Fruit fly (Drosophila melanogaster) whole organism, embryonic: ENCODE data around the gene GstD4.

Experiments
- Atf3 ChIP-seq: fragments of 200-800 bp; sonication (Bioruptor generic); optimal IDR thresholded peaks from 3 replicates; lab custom pipeline; 2016; ENCODE audit warnings: missing biosample characterization, missing genetic modification characterization
- CG10274 ChIP-seq: fragments of 200-800 bp; sonication (Bioruptor generic); optimal IDR thresholded peaks from 3 replicates; lab custom pipeline; 2017; ENCODE audit warnings: missing biosample characterization, mild to moderate bottlenecking, missing genetic modification characterization
- CG12071 ChIP-seq: fragments of 200-800 bp; sonication (Bioruptor generic); optimal IDR thresholded peaks from 3 replicates; lab custom pipeline; 2018; ENCODE audit warnings: missing biosample characterization, mild to moderate bottlenecking, missing genetic modification characterization
- CG13287 ChIP-seq: fragments of 200-800 bp; sonication (Bioruptor generic); IDR thresholded peaks from 2 replicates; pipeline ENCODE4 v1.3.6; 2022; ENCODE audit warnings: missing biosample characterization, missing genetic modification characterization; ENCODE audit not compliant: partially characterized antibody
- CG14014 ChIP-seq: fragments of 200-800 bp; sonication (Bioruptor generic); IDR thresholded peaks from 2 replicates; pipeline ENCODE4 v1.3.6; 2022; ENCODE audit warnings: missing biosample characterization, missing genetic modification characterization
- CG1602 ChIP-seq: fragments of 200-800 bp; sonication (Bioruptor generic); optimal IDR thresholded peaks from 3 replicates; lab custom pipeline; 2016; ENCODE audit warnings: missing biosample characterization, missing genetic modification characterization
- CG18764 ChIP-seq: fragments of 200-800 bp; sonication (Bioruptor generic); optimal IDR thresholded peaks from 3 replicates; lab custom pipeline; 2016; ENCODE audit warnings: missing biosample characterization, missing genetic modification characterization
- CG2678 ChIP-seq: fragments of 200-800 bp; sonication (Bioruptor generic); optimal IDR thresholded peaks from 3 replicates; lab custom pipeline; 2019; ENCODE audit warnings: missing biosample characterization, mild to moderate bottlenecking, missing genetic modification characterization, moderate library complexity
- CG32767 ChIP-seq: fragments of 200-800 bp; sonication (Bioruptor generic); IDR thresholded peaks from 2 replicates; pipeline ENCODE4 v1.3.6; 2022; ENCODE audit warnings: missing biosample characterization, missing genetic modification characterization
- CG34224 ChIP-seq: fragments of 200-800 bp; sonication (Bioruptor generic); IDR thresholded peaks from 3 replicates; pipeline ENCODE4 v1.3.6; 2022; ENCODE audit warnings: missing biosample characterization, missing genetic modification characterization; ENCODE audit not compliant: partially characterized antibody
- CG34376 ChIP-seq: fragments of 200-800 bp; sonication (Bioruptor generic); optimal IDR thresholded peaks from 2 replicates; lab custom pipeline; 2018; ENCODE audit warnings: missing biosample characterization, mild to moderate bottlenecking, missing genetic modification characterization
- CG3838 ChIP-seq: fragments of 200-800 bp; sonication (Bioruptor generic); optimal IDR thresholded peaks from 3 replicates; lab custom pipeline; 2016; ENCODE audit warnings: missing biosample characterization, missing genetic modification characterization
- CG6654 ChIP-seq: fragments of 200-800 bp; sonication (Bioruptor generic); optimal IDR thresholded peaks from 2 replicates; lab custom pipeline; 2017; ENCODE audit warnings: missing biosample characterization, mild to moderate bottlenecking, missing genetic modification characterization
- CG7271 ChIP-seq: fragments of 200-800 bp; sonication (Bioruptor generic); optimal IDR thresholded peaks from 2 replicates; lab custom pipeline; 2018; ENCODE audit warnings: missing biosample characterization, mild to moderate bottlenecking, missing genetic modification characterization, moderate library complexity
- CG7786 ChIP-seq: fragments of 200-800 bp; sonication (Bioruptor generic); optimal IDR thresholded peaks from 2 replicates; lab custom pipeline; 2016; ENCODE audit warnings: missing biosample characterization, missing genetic modification characterization
- Dbx ChIP-seq: fragments of 200-800 bp; sonication (Bioruptor generic); IDR thresholded peaks from 3 replicates; pipeline ENCODE4 v1.3.6; 2022; ENCODE audit warnings: missing biosample characterization, missing genetic modification characterization
- Dfd ChIP-seq, 2 experiments: fragments of >200 bp; optimal IDR thresholded peaks; 2 replicates each; lab custom pipeline; 2017; ENCODE audit warnings: missing biosample characterization in 2 of 2, missing genetic modification characterization in 2 of 2
- Elba2 ChIP-seq: fragments of 200-800 bp; sonication (Bioruptor generic); optimal IDR thresholded peaks from 3 replicates; lab custom pipeline; 2016; ENCODE audit warnings: missing biosample characterization, missing genetic modification characterization
- Ets65A ChIP-seq: fragments of 200-800 bp; sonication (Bioruptor generic); peaks from one replicate; lab custom pipeline; 2016; ENCODE audit warnings: missing biosample characterization, missing genetic modification characterization
- Gsc ChIP-seq: fragments of 200-800 bp; sonication (Bioruptor generic); IDR thresholded peaks from 2 replicates; pipeline ENCODE4 v1.3.6; 2022; ENCODE audit warnings: missing biosample characterization, missing genetic modification characterization
- HmgZ ChIP-seq: fragments of 200-800 bp; sonication (Bioruptor generic); optimal IDR thresholded peaks from 2 replicates; lab custom pipeline; 2018; ENCODE audit warnings: missing biosample characterization, mild to moderate bottlenecking, missing genetic modification characterization
- Jarid2 ChIP-seq: fragments of 200-800 bp; sonication (Bioruptor generic); optimal IDR thresholded peaks from 3 replicates; lab custom pipeline; 2017; ENCODE audit warnings: mild to moderate bottlenecking, missing biosample characterization, missing genetic modification reagents, missing genetic modification characterization
- Kr ChIP-seq: fragments of 200-800 bp; sonication (Bioruptor generic); optimal IDR thresholded peaks from 2 replicates; lab custom pipeline; 2017; ENCODE audit warnings: missing biosample characterization, mild to moderate bottlenecking, missing genetic modification characterization
- MTF-1 ChIP-seq: fragments of 200-800 bp; sonication (Bioruptor generic); optimal IDR thresholded peaks from 2 replicates; lab custom pipeline; 2018; ENCODE audit warnings: missing biosample characterization, mild to moderate bottlenecking, missing genetic modification characterization, borderline replicate concordance
- Nf-YA ChIP-seq: fragments of 200-800 bp; sonication (Bioruptor generic); IDR thresholded peaks from 2 replicates; pipeline ENCODE4 v1.3.6; 2022; ENCODE audit warnings: missing biosample characterization, missing genetic modification characterization
- NfI ChIP-seq: fragments of 200-800 bp; sonication (Bioruptor generic); optimal IDR thresholded peaks from 3 replicates; lab custom pipeline; 2018; ENCODE audit warnings: missing biosample characterization, mild to moderate bottlenecking, missing genetic modification characterization, moderate library complexity
- Poxn ChIP-seq: fragments of 200-800 bp; sonication (Bioruptor generic); IDR thresholded peaks from 2 replicates; pipeline ENCODE4 v1.3.6; 2022; ENCODE audit warnings: missing biosample characterization, missing genetic modification characterization
- Side ChIP-seq: fragments of 200-800 bp; sonication (Bioruptor generic); optimal IDR thresholded peaks from 2 replicates; lab custom pipeline; 2016; ENCODE audit warnings: missing biosample characterization, missing genetic modification characterization
- Sox100B ChIP-seq: fragments of 200-800 bp; sonication (Bioruptor generic); optimal IDR thresholded peaks from 3 replicates; lab custom pipeline; 2018; ENCODE audit warnings: missing biosample characterization, mild to moderate bottlenecking, missing genetic modification characterization
- Vsx1 ChIP-seq: fragments of 200-800 bp; sonication (Bioruptor generic); optimal IDR thresholded peaks from 2 replicates; lab custom pipeline; 2017; ENCODE audit warnings: missing biosample characterization, mild to moderate bottlenecking, missing genetic modification characterization, missing genetic modification reagents
- Xbp1 ChIP-seq: fragments of 200-800 bp; sonication (Bioruptor generic); optimal IDR thresholded peaks from 3 replicates; lab custom pipeline; 2016; ENCODE audit warnings: missing biosample characterization, mild to moderate bottlenecking, missing genetic modification characterization
- ab ChIP-seq: fragments of 200-800 bp; sonication (Bioruptor generic); optimal IDR thresholded peaks from 2 replicates; lab custom pipeline; 2016; ENCODE audit warnings: missing biosample characterization, missing genetic modification characterization
- bab2 ChIP-seq: fragments of 200-800 bp; sonication (Bioruptor generic); optimal IDR thresholded peaks from 2 replicates; lab custom pipeline; 2016; ENCODE audit warnings: missing biosample characterization, missing genetic modification characterization
- btn ChIP-seq: fragments of 200-800 bp; sonication (Bioruptor generic); optimal IDR thresholded peaks from 2 replicates; lab custom pipeline; 2016; ENCODE audit warnings: missing biosample characterization, missing genetic modification characterization
- dysf ChIP-seq: fragments of 200-800 bp; sonication (Bioruptor generic); IDR thresholded peaks from 3 replicates; pipeline ENCODE4 v1.3.6; 2022; ENCODE audit warnings: missing biosample characterization, missing genetic modification characterization
- gsb-n ChIP-seq: fragments of 200-800 bp; sonication (Bioruptor generic); optimal IDR thresholded peaks from 3 replicates; lab custom pipeline; 2018; ENCODE audit warnings: missing biosample characterization, mild to moderate bottlenecking, missing genetic modification characterization
- hkb ChIP-seq, 2 experiments: fragments of 200-800 bp in 1 of 2; fragments of >200 bp in 1 of 2; sonication (Bioruptor generic) in 1 of 2; IDR thresholded peaks in 1 of 2; optimal IDR thresholded peaks in 1 of 2; 2 replicates each; pipeline versions ENCODE4 v1.3.6 to Lab custom; 2017 to 2022; ENCODE audit warnings: missing biosample characterization in 1 of 2, missing genetic modification characterization in 1 of 2
- lmd ChIP-seq: fragments of 200-800 bp; sonication (Bioruptor generic); IDR thresholded peaks from 2 replicates; pipeline ENCODE4 v1.3.6; 2022; ENCODE audit warnings: missing biosample characterization, missing genetic modification characterization
- mirr ChIP-seq: fragments of 200-800 bp; sonication (Bioruptor generic); optimal IDR thresholded peaks from 3 replicates; lab custom pipeline; 2018; ENCODE audit warnings: missing biosample characterization, mild to moderate bottlenecking, missing genetic modification characterization
- nerfin-2 ChIP-seq: fragments of 200-800 bp; sonication (Bioruptor generic); IDR thresholded peaks from 2 replicates; pipeline ENCODE4 v1.3.6; 2022; ENCODE audit warnings: missing biosample characterization, missing genetic modification characterization; ENCODE audit not compliant: partially characterized antibody
- pzg ChIP-seq: fragments of 200-800 bp; sonication (Bioruptor generic); optimal IDR thresholded peaks from 3 replicates; lab custom pipeline; 2018; ENCODE audit warnings: missing biosample characterization, mild to moderate bottlenecking, missing genetic modification characterization, moderate library complexity
- sens ChIP-seq: fragments of 200-800 bp; sonication (Bioruptor generic); peaks from one replicate; lab custom pipeline; 2016; ENCODE audit warnings: missing biosample characterization, missing genetic modification characterization
- so ChIP-seq: fragments of 200-800 bp; sonication (Bioruptor generic); IDR thresholded peaks from 3 replicates; pipeline ENCODE4 v1.3.6; 2022; ENCODE audit warnings: missing biosample characterization, missing genetic modification characterization
- tap ChIP-seq: fragments of 200-800 bp; optimal IDR thresholded peaks from 3 replicates; lab custom pipeline; 2019; ENCODE audit warnings: missing biosample characterization, mild to moderate bottlenecking, missing genetic modification characterization, moderate library complexity
- tgo ChIP-seq: fragments of 200-800 bp; sonication (Bioruptor generic); IDR thresholded peaks from 3 replicates; pipeline ENCODE4 v1.3.6; 2022; ENCODE audit warnings: missing biosample characterization, missing genetic modification characterization
- tin ChIP-seq: fragments of 200-800 bp; sonication (Bioruptor generic); optimal IDR thresholded peaks from 3 replicates; lab custom pipeline; 2016; ENCODE audit warnings: missing biosample characterization, missing genetic modification characterization
- vnd ChIP-seq: fragments of 200-800 bp; sonication (Bioruptor generic); IDR thresholded peaks from 3 replicates; pipeline ENCODE4 v1.3.6; 2022; ENCODE audit warnings: missing biosample characterization, missing genetic modification characterization; ENCODE audit not compliant: partially characterized antibody
- wek ChIP-seq: fragments of 200-800 bp; sonication (Bioruptor generic); optimal IDR thresholded peaks from 3 replicates; lab custom pipeline; 2018; ENCODE audit warnings: missing biosample characterization, mild to moderate bottlenecking, missing genetic modification characterization, moderate library complexity
- yki ChIP-seq: fragments of >200 bp; optimal IDR thresholded peaks from 3 replicates; lab custom pipeline; 2018
- zf30C ChIP-seq: fragments of 200-800 bp; sonication (Bioruptor generic); optimal IDR thresholded peaks from 3 replicates; lab custom pipeline; 2018; ENCODE audit warnings: missing biosample characterization, mild to moderate bottlenecking, missing genetic modification characterization

Gene GstD4

dm6 chr3R:12398620-12399247 is 24.8 kb downstream of the GstD4 start, which contains the start of gene Cyp9f3 (continued):
- 0 out of 3 replicates have a peak, but pooled peaks have one; percentile 22 for TF ChIP-seq dysf (GFP tag; lab: Robert Waterston, UW)
- peak; percentile 96 for TF ChIP-seq CG34376 (GFP tag; lab: Kevin White, UChicago)
- peak; percentile 69 for TF ChIP-seq mirr
- peak; percentile 25; the same call in 1 of the 2 replicates for TF ChIP-seq CG13287 (GFP tag; lab: Robert Waterston, UW)
- TF ChIP-seq ab: no peak
- TF ChIP-seq Gsc (GFP tag; lab: Robert Waterston, UW): no peak
- peak; percentile 1 for TF ChIP-seq sens (GFP tag; lab: Kevin White, UChicago)
- no peak for TF ChIP-seq Elba2 (GFP tag; lab: Kevin White, UChicago)
- no peak for TF ChIP-seq wek (GFP tag; lab: Kevin White, UChicago)
- TF ChIP-seq Sox100B (GFP tag; lab: Kevin White, UChicago): no peak
- TF ChIP-seq Atf3 (GFP tag; lab: Kevin White, UChicago): no peak
- TF ChIP-seq NfI: no peak
- TF ChIP-seq yki (lab: Kevin White, UChicago): no peak
- no peak for TF ChIP-seq tgo (GFP tag; lab: Robert Waterston, UW)
- no peak for TF ChIP-seq btn (GFP tag; lab: Kevin White, UChicago)
- no peak for TF ChIP-seq Nf-YA (GFP tag; lab: Robert Waterston, UW)
- TF ChIP-seq bab2 (GFP tag; lab: Kevin White, UChicago): no peak
- TF ChIP-seq CG7786 (GFP tag; lab: Kevin White, UChicago): no peak
- no peak for TF ChIP-seq CG2678
- no peak for TF ChIP-seq vnd (GFP tag; lab: Robert Waterston, UW)
- TF ChIP-seq Xbp1 (GFP tag; lab: Kevin White, UChicago): no peak
- 0 out of 2 replicates have a peak, but pooled peaks have one; percentile 20 for TF ChIP-seq nerfin-2
- TF ChIP-seq Jarid2 (GFP tag; lab: Kevin White, UChicago): peak; percentile 54
- TF ChIP-seq gsb-n (tag; lab: Kevin White, UChicago): no peak
- TF ChIP-seq CG14014: no peak
- no peak for TF ChIP-seq zf30C (GFP tag; lab: Kevin White, UChicago)
- TF ChIP-seq tap (tag; lab: Kevin White, UChicago): no peak
- TF ChIP-seq CG10274 (GFP tag; lab: Kevin White, UChicago): peak; percentile 63
- TF ChIP-seq Side (GFP tag; lab: Kevin White, UChicago): no peak
- no peak for TF ChIP-seq CG6654
- TF ChIP-seq CG3838: peak; percentile 10
- no peak for TF ChIP-seq CG7271
- no peak for TF ChIP-seq pzg (GFP tag; lab: Kevin White, UChicago)
- no peak for TF ChIP-seq tin (GFP tag; lab: Kevin White, UChicago)
- TF ChIP-seq HmgZ: peak; percentile 13
- no peak for TF ChIP-seq Kr (GFP tag; lab: Kevin White, UChicago)
- 0 out of 2 replicates have a peak, but pooled peaks have one; percentile 9 for TF ChIP-seq CG32767 (GFP tag; lab: Robert Waterston, UW)
- TF ChIP-seq lmd (GFP tag; lab: Robert Waterston, UW): no peak
- no peak for TF ChIP-seq CG18764 (GFP tag; lab: Kevin White, UChicago)
- no peak for TF ChIP-seq CG1602 (GFP tag; lab: Kevin White, UChicago)
- TF ChIP-seq so: no peak
- no peak for TF ChIP-seq CG34224 (GFP tag; lab: Robert Waterston, UW)
- no peak for TF ChIP-seq hkb (optimal IDR thresholded peaks at IDR 0.05; lab: Kevin White, UChicago)
- TF ChIP-seq hkb (GFP tag; IDR thresholded peaks at IDR 0.05; lab: Robert Waterston, UW): no peak
- TF ChIP-seq Dbx (GFP tag; lab: Robert Waterston, UW): no peak
- TF ChIP-seq MTF-1 (GFP tag; lab: Kevin White, UChicago): peak; percentile 22
- TF ChIP-seq CG12071: peak; percentile 19
- peak; percentile 50 for TF ChIP-seq Ets65A
- TF ChIP-seq Vsx1 (GFP tag; lab: Kevin White, UChicago): no peak
- no peak for TF ChIP-seq Dfd (GFP tag; optimal IDR thresholded peaks at IDR 0.05; lab: Kevin White, UChicago)
- no peak for TF ChIP-seq Poxn (GFP tag; lab: Robert Waterston, UW)
